Worm (Caenorhabditis elegans) whole organism, mixed stage, embryonic: ENCODE data around the gene F27E5.8.

Experiments
- M03D4.4 ChIP-seq: sonication (generic microtip); optimal IDR thresholded peaks from 2 replicates; lab custom pipeline; 2017; ENCODE audit warnings: mild to moderate bottlenecking, missing genetic modification characterization, missing compliant biosample characterization
- bed-3 ChIP-seq: fragments of 200-800 bp; sonication (Bioruptor generic); optimal IDR thresholded peaks from 3 replicates; lab custom pipeline; 2018; ENCODE audit warnings: mild to moderate bottlenecking, missing genetic modification characterization, moderate library complexity, missing compliant biosample characterization
- blmp-1 ChIP-seq: fragments of 150-350 bp; optimal IDR thresholded peaks from 2 replicates; lab custom pipeline; 2014; ENCODE audit warnings: missing biosample characterization, missing genetic modification characterization
- ceh-39 ChIP-seq: fragments of 150-350 bp; optimal IDR thresholded peaks from 2 replicates; lab custom pipeline; 2014; ENCODE audit warnings: missing biosample characterization, missing genetic modification characterization
- ceh-43 ChIP-seq: fragments of 200-800 bp; sonication (Bioruptor generic); optimal IDR thresholded peaks from 2 replicates; lab custom pipeline; 2018; ENCODE audit warnings: mild to moderate bottlenecking, missing genetic modification characterization, moderate library complexity, missing compliant biosample characterization
- ceh-83 ChIP-seq: fragments of 200-800 bp; sonication (Bioruptor generic); optimal IDR thresholded peaks from 2 replicates; lab custom pipeline; 2018; ENCODE audit warnings: mild to moderate bottlenecking, missing genetic modification characterization, missing compliant biosample characterization
- ces-1 ChIP-seq: fragments of 150-350 bp; optimal IDR thresholded peaks from 2 replicates; lab custom pipeline; 2014; ENCODE audit warnings: missing biosample characterization, missing genetic modification reagents, missing genetic modification characterization
- cnd-1 ChIP-seq: fragments of 200-800 bp; sonication (Bioruptor generic); optimal IDR thresholded peaks from 2 replicates; lab custom pipeline; 2018; ENCODE audit warnings: mild to moderate bottlenecking, missing genetic modification characterization, missing compliant biosample characterization
- drap-1 ChIP-seq: fragments of 200-800 bp; sonication (Bioruptor generic); optimal IDR thresholded peaks from 3 replicates; lab custom pipeline; 2018; ENCODE audit warnings: mild to moderate bottlenecking, missing genetic modification characterization, missing compliant biosample characterization
- elt-1 ChIP-seq: sonication (generic microtip); optimal IDR thresholded peaks from 2 replicates; lab custom pipeline; 2017; ENCODE audit warnings: missing genetic modification characterization, mild to moderate bottlenecking, missing compliant biosample characterization, antibody characterized with exemption, moderate library complexity, borderline replicate concordance; ENCODE audit not compliant: insufficient read depth
- elt-3 ChIP-seq: fragments of 150-350 bp; optimal IDR thresholded peaks from 2 replicates; lab custom pipeline; 2014; ENCODE audit warnings: missing biosample characterization, missing genetic modification characterization
- flh-1 ChIP-seq: fragments of 200-800 bp; sonication (Bioruptor generic); optimal IDR thresholded peaks from 2 replicates; lab custom pipeline; 2018; ENCODE audit warnings: mild to moderate bottlenecking, missing genetic modification characterization, moderate library complexity, missing compliant biosample characterization
- ham-2 ChIP-seq: fragments of 200-800 bp; sonication (Bioruptor generic); optimal IDR thresholded peaks from 2 replicates; lab custom pipeline; 2018; ENCODE audit warnings: mild to moderate bottlenecking, missing genetic modification characterization, missing compliant biosample characterization
- hlh-1 ChIP-seq: fragments of 150-350 bp; optimal IDR thresholded peaks from 2 replicates; lab custom pipeline; 2014; ENCODE audit warnings: missing biosample characterization, missing genetic modification reagents, missing genetic modification characterization
- lin-13 ChIP-seq: fragments of 150-350 bp; optimal IDR thresholded peaks from 2 replicates; lab custom pipeline; 2014; ENCODE audit warnings: missing biosample characterization, missing genetic modification characterization
- lin-32 ChIP-seq: fragments of 200-800 bp; sonication (Bioruptor generic); optimal IDR thresholded peaks from 2 replicates; lab custom pipeline; 2018; ENCODE audit warnings: mild to moderate bottlenecking, missing genetic modification characterization, missing compliant biosample characterization
- lsy-2 ChIP-seq: fragments of 150-350 bp; optimal IDR thresholded peaks from 2 replicates; lab custom pipeline; 2014; ENCODE audit warnings: missing biosample characterization, missing genetic modification characterization
- mab-5 ChIP-seq: fragments of 150-350 bp; optimal IDR thresholded peaks from 2 replicates; lab custom pipeline; 2014; ENCODE audit warnings: missing biosample characterization, missing genetic modification characterization
- mep-1 ChIP-seq: fragments of 150-350 bp; optimal IDR thresholded peaks from 2 replicates; lab custom pipeline; 2017; ENCODE audit warnings: missing biosample characterization, missing genetic modification reagents, missing genetic modification characterization, inconsistent platforms
- mls-2 ChIP-seq: sonication (generic microtip); optimal IDR thresholded peaks from 2 replicates; lab custom pipeline; 2016; ENCODE audit warnings: mild to moderate bottlenecking, missing genetic modification characterization, moderate library complexity, missing compliant biosample characterization
- nhr-12 ChIP-seq: fragments of 150-350 bp; optimal IDR thresholded peaks from 2 replicates; lab custom pipeline; 2014; ENCODE audit warnings: missing biosample characterization, missing genetic modification characterization
- nhr-2 ChIP-seq: fragments of 150-350 bp; optimal IDR thresholded peaks from 2 replicates; lab custom pipeline; 2014; ENCODE audit warnings: missing biosample characterization, missing genetic modification characterization
- nhr-237 ChIP-seq: fragments of 150-350 bp; optimal IDR thresholded peaks from 2 replicates; lab custom pipeline; 2014; ENCODE audit warnings: missing biosample characterization, missing genetic modification characterization
- nhr-28 ChIP-seq: fragments of 150-350 bp; optimal IDR thresholded peaks from 2 replicates; lab custom pipeline; 2014; ENCODE audit warnings: missing biosample characterization, missing genetic modification characterization
- nhr-76 ChIP-seq: sonication (generic microtip); optimal IDR thresholded peaks from 2 replicates; lab custom pipeline; 2017; ENCODE audit warnings: missing biosample characterization, missing genetic modification characterization
- pha-4 ChIP-seq: fragments of 150-350 bp; optimal IDR thresholded peaks from 2 replicates; lab custom pipeline; 2018; ENCODE audit warnings: missing biosample characterization, missing genetic modification reagents, missing genetic modification characterization
- sem-2 ChIP-seq: fragments of 200-800 bp; sonication (Bioruptor generic); optimal IDR thresholded peaks from 2 replicates; lab custom pipeline; 2018; ENCODE audit warnings: mild to moderate bottlenecking, missing genetic modification characterization, missing compliant biosample characterization
- snpc-4 ChIP-seq: fragments of 150-350 bp; optimal IDR thresholded peaks from 2 replicates; lab custom pipeline; 2014; ENCODE audit warnings: missing biosample characterization, missing genetic modification characterization
- sptf-1 ChIP-seq: sonication (generic microtip); optimal IDR thresholded peaks from 2 replicates; lab custom pipeline; 2017; ENCODE audit warnings: mild to moderate bottlenecking, missing genetic modification characterization, moderate library complexity, missing compliant biosample characterization
- tbx-8 ChIP-seq: fragments of 200-800 bp; sonication (Bioruptor generic); optimal IDR thresholded peaks from 2 replicates; lab custom pipeline; 2018; ENCODE audit warnings: mild to moderate bottlenecking, missing genetic modification characterization, moderate library complexity, missing compliant biosample characterization
- unc-120 ChIP-seq: sonication (generic microtip); optimal IDR thresholded peaks from 2 replicates; lab custom pipeline; 2017; ENCODE audit warnings: missing genetic modification characterization, missing compliant biosample characterization; ENCODE audit not compliant: poor library complexity, severe bottlenecking
- unc-39 ChIP-seq: fragments of 150-350 bp; optimal IDR thresholded peaks from 2 replicates; lab custom pipeline; 2014; ENCODE audit warnings: missing biosample characterization, missing genetic modification characterization
- unc-62 ChIP-seq: fragments of 150-350 bp; optimal IDR thresholded peaks from 2 replicates; lab custom pipeline; 2014; ENCODE audit warnings: missing biosample characterization, missing genetic modification reagents, missing genetic modification characterization
- zip-8 ChIP-seq: fragments of 150-350 bp; optimal IDR thresholded peaks from 2 replicates; lab custom pipeline; 2014; ENCODE audit warnings: missing biosample characterization, missing genetic modification characterization
- ztf-11 ChIP-seq: fragments of 150-350 bp; optimal IDR thresholded peaks from 2 replicates; lab custom pipeline; 2014; ENCODE audit warnings: missing biosample characterization, missing genetic modification characterization

Gene F27E5.8

ce11 chrII:10168905-10169782 lies 41.9 kb upstream of the F27E5.8 start, which contains the start of gene daf-19:
Gene daf-19 (minus strand): TSS chrII:10169346.
- TF ChIP-seq lin-13 (tag; lab: Kevin White, UChicago) (no peak), flh-1 (GFP tag; lab: Kevin White, UChicago) (no peak), ham-2 (peak; percentile 95), unc-120 (peak; percentile 76), bed-3 (GFP tag; lab: Kevin White, UChicago) (peak; percentile 55), elt-1 (tag; lab: Kevin White, UChicago) (peak; percentile 20), lin-32 (GFP tag; lab: Kevin White, UChicago) (peak; percentile 63), sptf-1 (peak; percentile 92), tbx-8 (GFP tag; lab: Kevin White, UChicago) (peak; percentile 27), hlh-1 (tag; lab: Kevin White, UChicago) (peak; percentile 85), nhr-76 (tag; lab: Kevin White, UChicago) (no peak), nhr-28 (tag; lab: Kevin White, UChicago) (no peak), unc-39 (tag; lab: Kevin White, UChicago) (peak; percentile 8), sem-2 (GFP tag; lab: Kevin White, UChicago) (peak; percentile 31), nhr-237 (peak; percentile 42), cnd-1 (tag; lab: Kevin White, UChicago) (peak; percentile 72), unc-62 (GFP tag; lab: Kevin White, UChicago) (no peak), ces-1 (GFP tag; lab: Kevin White, UChicago) (peak; percentile 60), drap-1 (GFP tag; lab: Kevin White, UChicago) (peak; percentile 69), mab-5 (no peak), snpc-4 (tag; lab: Kevin White, UChicago) (no peak), nhr-12 (tag; lab: Kevin White, UChicago) (no peak), elt-3 (tag; lab: Kevin White, UChicago) (no peak), mep-1 (tag; lab: Kevin White, UChicago) (peak; percentile 55), ceh-43 (peak; percentile 42), ceh-83 (GFP tag; lab: Kevin White, UChicago) (peak; percentile 68), zip-8 (tag; lab: Kevin White, UChicago) (no peak), lsy-2 (tag; lab: Kevin White, UChicago) (peak; percentile 74), mls-2 (tag; lab: Kevin White, UChicago) (peak; percentile 91), ceh-39 (tag; lab: Kevin White, UChicago) (peak; percentile 17), M03D4.4 (peak; percentile 69), pha-4 (tag; lab: Kevin White, UChicago) (peak; percentile 36), blmp-1 (tag; lab: Kevin White, UChicago) (no peak), nhr-2 (tag; lab: Kevin White, UChicago) (no peak), ztf-11 (tag; lab: Kevin White, UChicago) (peak; percentile 63)
- TF ChIP-seq, all 35 proteins: peak for 23

ce11 chrII:10167731-10168130 lies 40.4 kb upstream of the F27E5.8 start:
- TF ChIP-seq ces-1 (GFP tag; lab: Kevin White, UChicago): peak; percentile 47
- no peak for TF ChIP-seq M03D4.4

ce11 chrII:10166365-10166764 lies 39.1 kb upstream of the F27E5.8 start:
- no peak for TF ChIP-seq ham-2
- no peak for TF ChIP-seq nhr-28 (tag; lab: Kevin White, UChicago)
- TF ChIP-seq, all 35 proteins: peak for 0

ce11 chrII:10164137-10164536 lies 36.8 kb upstream of the F27E5.8 start:
- no peak for TF ChIP-seq nhr-2 (tag; lab: Kevin White, UChicago)
- no peak for TF ChIP-seq bed-3 (GFP tag; lab: Kevin White, UChicago)
- TF ChIP-seq hlh-1 (tag; lab: Kevin White, UChicago): no peak
- no peak for TF ChIP-seq ces-1 (GFP tag; lab: Kevin White, UChicago)
- no peak for TF ChIP-seq nhr-76 (tag; lab: Kevin White, UChicago)
- no peak for TF ChIP-seq flh-1 (GFP tag; lab: Kevin White, UChicago)
- TF ChIP-seq sem-2 (GFP tag; lab: Kevin White, UChicago): no peak
